Fruit fly (Drosophila melanogaster) whole organism, embryonic: ENCODE results near the gene BORCS6.

Source experiments
- Adf1 ChIP-seq: fragments of 200-800 bp; sonication (Bioruptor generic); IDR thresholded peaks from 2 replicates; pipeline ENCODE4 v1.3.6; 2022; ENCODE audit warnings: missing biosample characterization, missing genetic modification characterization
- Atf6 ChIP-seq: fragments of 200-800 bp; sonication (Bioruptor generic); IDR thresholded peaks from 2 replicates; pipeline ENCODE4 v1.3.6; 2022; ENCODE audit warnings: missing biosample characterization, missing genetic modification characterization
- BtbVII ChIP-seq: fragments of 200-800 bp; sonication (Bioruptor generic); optimal IDR thresholded peaks from 3 replicates; lab custom pipeline; 2017; ENCODE audit warnings: missing biosample characterization, mild to moderate bottlenecking, missing genetic modification characterization
- Bteb2 ChIP-seq: fragments of 200-800 bp; sonication (Bioruptor generic); optimal IDR thresholded peaks from 2 replicates; lab custom pipeline; 2016; ENCODE audit warnings: missing biosample characterization, missing genetic modification characterization
- C15 ChIP-seq: fragments of 200-800 bp; sonication (Bioruptor generic); IDR thresholded peaks from 3 replicates; pipeline ENCODE4 v1.3.6; 2022; ENCODE audit warnings: missing biosample characterization, missing genetic modification characterization
- CG10274 ChIP-seq: fragments of 200-800 bp; sonication (Bioruptor generic); optimal IDR thresholded peaks from 3 replicates; lab custom pipeline; 2017; ENCODE audit warnings: missing biosample characterization, mild to moderate bottlenecking, missing genetic modification characterization
- CG10979 ChIP-seq: fragments of 200-800 bp; sonication (Bioruptor generic); optimal IDR thresholded peaks from 2 replicates; lab custom pipeline; 2018; ENCODE audit warnings: missing biosample characterization, mild to moderate bottlenecking, missing genetic modification characterization, moderate library complexity
- CG11247 ChIP-seq: fragments of 200-800 bp; sonication (Bioruptor generic); IDR thresholded peaks from 2 replicates; pipeline ENCODE4 v1.3.6; 2022; ENCODE audit warnings: missing biosample characterization, missing genetic modification characterization
- CG12236 ChIP-seq: fragments of 200-800 bp; sonication (Bioruptor generic); optimal IDR thresholded peaks from 2 replicates; lab custom pipeline; 2016; ENCODE audit warnings: missing biosample characterization, missing genetic modification characterization
- CG12391 ChIP-seq: fragments of 200-800 bp; sonication (Bioruptor generic); optimal IDR thresholded peaks from 3 replicates; lab custom pipeline; 2018; ENCODE audit warnings: missing biosample characterization, mild to moderate bottlenecking, missing genetic modification characterization, moderate library complexity
- CG12769 ChIP-seq: fragments of 200-800 bp; sonication (Bioruptor generic); optimal IDR thresholded peaks from 2 replicates; lab custom pipeline; 2019; ENCODE audit warnings: missing biosample characterization, mild to moderate bottlenecking, missing genetic modification characterization, moderate library complexity
- CG13624 ChIP-seq: fragments of 200-800 bp; sonication (Bioruptor generic); optimal IDR thresholded peaks from 2 replicates; lab custom pipeline; 2016; ENCODE audit warnings: missing biosample characterization, missing genetic modification characterization
- CG15514 ChIP-seq: fragments of 200-800 bp; sonication (Bioruptor generic); optimal IDR thresholded peaks from 3 replicates; lab custom pipeline; 2017; ENCODE audit warnings: missing biosample characterization, missing genetic modification characterization, mild to moderate bottlenecking, moderate library complexity, missing genetic modification reagents
- CG17186 ChIP-seq: fragments of 200-800 bp; sonication (Bioruptor generic); optimal IDR thresholded peaks from 3 replicates; lab custom pipeline; 2017; ENCODE audit warnings: missing biosample characterization, missing genetic modification reagents, missing genetic modification characterization
- CG17568 ChIP-seq: fragments of 200-800 bp; sonication (Bioruptor generic); optimal IDR thresholded peaks from 2 replicates; lab custom pipeline; 2018; ENCODE audit warnings: missing biosample characterization, mild to moderate bottlenecking, missing genetic modification characterization, moderate library complexity
- CG1792 ChIP-seq: fragments of 200-800 bp; sonication (Bioruptor generic); optimal IDR thresholded peaks from 2 replicates; lab custom pipeline; 2016; ENCODE audit warnings: missing biosample characterization, missing genetic modification characterization
- CG18599 ChIP-seq: fragments of 200-800 bp; sonication (Bioruptor generic); optimal IDR thresholded peaks from 3 replicates; lab custom pipeline; 2017; ENCODE audit warnings: missing biosample characterization, missing genetic modification characterization, mild to moderate bottlenecking, moderate library complexity, missing genetic modification reagents
- CG34422 ChIP-seq: fragments of 200-800 bp; sonication (Bioruptor generic); IDR thresholded peaks from 3 replicates; pipeline ENCODE4 v1.3.6; 2022; ENCODE audit warnings: missing biosample characterization, missing genetic modification characterization
- CG43689 ChIP-seq: fragments of 200-800 bp; sonication (Bioruptor generic); IDR thresholded peaks from 2 replicates; pipeline ENCODE4 v1.3.6; 2022; ENCODE audit warnings: missing biosample characterization, missing genetic modification characterization
- CG4730 ChIP-seq: fragments of 200-800 bp; sonication (Bioruptor generic); IDR thresholded peaks from 2 replicates; pipeline ENCODE4 v1.3.6; 2022; ENCODE audit warnings: missing biosample characterization, missing genetic modification characterization
- CG6654 ChIP-seq: fragments of 200-800 bp; sonication (Bioruptor generic); optimal IDR thresholded peaks from 2 replicates; lab custom pipeline; 2017; ENCODE audit warnings: missing biosample characterization, mild to moderate bottlenecking, missing genetic modification characterization
- CG7271 ChIP-seq: fragments of 200-800 bp; sonication (Bioruptor generic); optimal IDR thresholded peaks from 2 replicates; lab custom pipeline; 2018; ENCODE audit warnings: missing biosample characterization, mild to moderate bottlenecking, missing genetic modification characterization, moderate library complexity
- CG7357 ChIP-seq: fragments of 200-800 bp; sonication (Bioruptor generic); IDR thresholded peaks from 3 replicates; pipeline ENCODE4 v1.3.6; 2022; ENCODE audit warnings: missing biosample characterization, missing genetic modification characterization
- CG8388 ChIP-seq: fragments of 200-800 bp; sonication (Bioruptor generic); optimal IDR thresholded peaks from 2 replicates; lab custom pipeline; 2019; ENCODE audit warnings: missing biosample characterization, mild to moderate bottlenecking, missing genetic modification characterization, moderate library complexity
- CG9817 ChIP-seq: fragments of 200-800 bp; sonication (Bioruptor generic); optimal IDR thresholded peaks from 2 replicates; lab custom pipeline; 2018; ENCODE audit warnings: missing biosample characterization, mild to moderate bottlenecking, missing genetic modification characterization, moderate library complexity
- D19B ChIP-seq: fragments of 200-800 bp; sonication (Bioruptor generic); optimal IDR thresholded peaks from 2 replicates; lab custom pipeline; 2017; ENCODE audit warnings: missing biosample characterization, mild to moderate bottlenecking, missing genetic modification characterization
- Dip3 ChIP-seq: fragments of 200-800 bp; sonication (Bioruptor generic); optimal IDR thresholded peaks from 3 replicates; lab custom pipeline; 2016; ENCODE audit warnings: missing biosample characterization, missing genetic modification characterization
- Fer1 ChIP-seq: fragments of 200-800 bp; sonication (Bioruptor generic); optimal IDR thresholded peaks from 2 replicates; lab custom pipeline; 2017; ENCODE audit warnings: missing biosample characterization, mild to moderate bottlenecking, missing genetic modification characterization
- Stat92E ChIP-seq, 3 experiments: fragments of >200 bp in 2 of 3; fragments of 200-800 bp in 1 of 3; sonication (Bioruptor generic) in 1 of 3; optimal IDR thresholded peaks; 2 replicates each; lab custom pipeline; 2017 to 2019; ENCODE audit warnings: missing biosample characterization in 3 of 3, missing genetic modification characterization in 3 of 3, mild to moderate bottlenecking in 1 of 3, moderate library complexity in 1 of 3
- ara ChIP-seq: fragments of 200-800 bp; sonication (Bioruptor generic); IDR thresholded peaks from 2 replicates; pipeline ENCODE4 v1.3.6; 2022; ENCODE audit warnings: missing biosample characterization, missing genetic modification characterization
- bab2 ChIP-seq: fragments of 200-800 bp; sonication (Bioruptor generic); optimal IDR thresholded peaks from 2 replicates; lab custom pipeline; 2016; ENCODE audit warnings: missing biosample characterization, missing genetic modification characterization
- bcd ChIP-seq: fragments of 200-800 bp; sonication (Bioruptor generic); optimal IDR thresholded peaks from 2 replicates; lab custom pipeline; 2017; ENCODE audit warnings: missing biosample characterization, mild to moderate bottlenecking, missing genetic modification characterization
- chm ChIP-seq: fragments of 200-800 bp; sonication (Bioruptor generic); IDR thresholded peaks from 2 replicates; pipeline ENCODE4 v1.3.6; 2022; ENCODE audit warnings: missing biosample characterization, missing genetic modification characterization
- corto ChIP-seq: fragments of 200-800 bp; sonication (Bioruptor generic); optimal IDR thresholded peaks from 2 replicates; lab custom pipeline; 2016; ENCODE audit warnings: missing biosample characterization, mild to moderate bottlenecking, missing genetic modification characterization, moderate library complexity
- crc ChIP-seq: fragments of 200-800 bp; sonication (Bioruptor generic); optimal IDR thresholded peaks from 2 replicates; lab custom pipeline; 2016; ENCODE audit warnings: missing biosample characterization, missing genetic modification characterization
- croc ChIP-seq: fragments of 200-800 bp; sonication (Bioruptor generic); conservative IDR thresholded peaks from 3 replicates; pipeline ENCODE4 v1.3.6; 2022; ENCODE audit warnings: missing biosample characterization, missing genetic modification characterization
- ems ChIP-seq: fragments of 200-800 bp; sonication (Bioruptor generic); optimal IDR thresholded peaks from 3 replicates; lab custom pipeline; 2016; ENCODE audit warnings: missing biosample characterization, missing genetic modification characterization
- fd102C ChIP-seq: fragments of 200-800 bp; sonication (Bioruptor generic); optimal IDR thresholded peaks from 2 replicates; lab custom pipeline; 2018; ENCODE audit warnings: missing biosample characterization, mild to moderate bottlenecking, missing genetic modification characterization, moderate library complexity
- gsb-n ChIP-seq: fragments of 200-800 bp; sonication (Bioruptor generic); optimal IDR thresholded peaks from 3 replicates; lab custom pipeline; 2018; ENCODE audit warnings: missing biosample characterization, mild to moderate bottlenecking, missing genetic modification characterization
- kni ChIP-seq: fragments of 200-800 bp; sonication (Bioruptor generic); optimal IDR thresholded peaks from 3 replicates; lab custom pipeline; 2017; ENCODE audit warnings: mild to moderate bottlenecking, missing biosample characterization, missing genetic modification reagents, missing genetic modification characterization
- lola ChIP-seq, 3 experiments: fragments of >200 bp in 2 of 3; fragments of 200-800 bp in 1 of 3; sonication (Bioruptor generic) in 1 of 3; optimal IDR thresholded peaks; 2 replicates each; lab custom pipeline; 2017 to 2019; ENCODE audit warnings: missing biosample characterization in 3 of 3, missing genetic modification characterization in 3 of 3, mild to moderate bottlenecking in 1 of 3, moderate library complexity in 1 of 3
- odd ChIP-seq: fragments of 200-800 bp; sonication (Bioruptor generic); optimal IDR thresholded peaks from 2 replicates; lab custom pipeline; 2017; ENCODE audit warnings: missing biosample characterization, mild to moderate bottlenecking, missing genetic modification characterization
- pros ChIP-seq: fragments of 200-800 bp; sonication (Bioruptor generic); optimal IDR thresholded peaks from 3 replicates; lab custom pipeline; 2019; ENCODE audit warnings: missing biosample characterization, mild to moderate bottlenecking, missing genetic modification characterization, moderate library complexity
- pzg ChIP-seq: fragments of 200-800 bp; sonication (Bioruptor generic); optimal IDR thresholded peaks from 3 replicates; lab custom pipeline; 2018; ENCODE audit warnings: missing biosample characterization, mild to moderate bottlenecking, missing genetic modification characterization, moderate library complexity
- sc ChIP-seq, 3 experiments: fragments of >200 bp in 2 of 3; fragments of 200-800 bp in 1 of 3; sonication (Bioruptor generic) in 1 of 3; optimal IDR thresholded peaks; 2 replicates in 2 of 3; 3 replicates in 1 of 3; lab custom pipeline; 2017; ENCODE audit warnings: mild to moderate bottlenecking in 1 of 3, missing biosample characterization in 1 of 3, missing genetic modification characterization in 1 of 3, missing genetic modification reagents in 1 of 3
- sob ChIP-seq: fragments of 200-800 bp; sonication (Bioruptor generic); IDR thresholded peaks from 2 replicates; pipeline ENCODE4 v1.3.6; 2022; ENCODE audit warnings: missing biosample characterization, missing genetic modification characterization
- toy ChIP-seq: fragments of 200-800 bp; sonication (Bioruptor generic); IDR thresholded peaks from 2 replicates; pipeline ENCODE4 v1.3.6; 2022; ENCODE audit warnings: missing biosample characterization, missing genetic modification characterization
- trem ChIP-seq: fragments of 200-800 bp; optimal IDR thresholded peaks from 3 replicates; lab custom pipeline; 2019; ENCODE audit warnings: missing biosample characterization, mild to moderate bottlenecking, missing genetic modification characterization, moderate library complexity
- vfl ChIP-seq: fragments of 200-800 bp; sonication (Bioruptor generic); optimal IDR thresholded peaks from 2 replicates; lab custom pipeline; 2016; ENCODE audit warnings: missing biosample characterization, missing genetic modification characterization
- vnd ChIP-seq: fragments of 200-800 bp; sonication (Bioruptor generic); IDR thresholded peaks from 3 replicates; pipeline ENCODE4 v1.3.6; 2022; ENCODE audit warnings: missing biosample characterization, missing genetic modification characterization; ENCODE audit not compliant: partially characterized antibody

The BORCS6 gene

dm6 chr3L:557294-557693 is 16.6 kb downstream of the BORCS6 start (continued):
- TF ChIP-seq CG34422 (GFP tag; lab: Robert Waterston, UW) (peak; percentile 64; the same call in 2 of the 3 replicates), BtbVII (GFP tag; lab: Kevin White, UChicago) (peak; percentile 28), Adf1 (peak; percentile 73), CG10979 (tag; lab: Kevin White, UChicago) (no peak), corto (GFP tag; lab: Kevin White, UChicago) (no peak), CG12236 (GFP tag; lab: Kevin White, UChicago) (no peak), CG17186 (GFP tag; lab: Kevin White, UChicago) (no peak), Dip3 (GFP tag; lab: Kevin White, UChicago) (peak; percentile 38), CG43689 (GFP tag; lab: Robert Waterston, UW) (no peak), odd (GFP tag; lab: Kevin White, UChicago) (peak; percentile 25), C15 (GFP tag; lab: Robert Waterston, UW) (no peak), croc (GFP tag; lab: Robert Waterston, UW) (no peak; the same call in 2 of the 3 replicates), trem (tag; lab: Kevin White, UChicago) (no peak), CG7357 (GFP tag; lab: Robert Waterston, UW) (peak; percentile 64; the same call in 2 of the 3 replicates), fd102C (GFP tag; lab: Kevin White, UChicago) (no peak), CG15514 (GFP tag; lab: Kevin White, UChicago) (peak; percentile 57), CG1792 (no peak), CG9817 (tag; lab: Kevin White, UChicago) (peak; percentile 64), kni (no peak), CG12391 (tag; lab: Kevin White, UChicago) (peak; percentile 23), pzg (GFP tag; lab: Kevin White, UChicago) (no peak), pros (GFP tag; lab: Kevin White, UChicago) (no peak), D19B (GFP tag; lab: Kevin White, UChicago) (no peak), CG8388 (GFP tag; lab: Kevin White, UChicago) (no peak), vfl (GFP tag; lab: Kevin White, UChicago) (no peak), Bteb2 (GFP tag; lab: Kevin White, UChicago) (peak; percentile 2), CG6654 (no peak), toy (GFP tag; lab: Robert Waterston, UW) (peak; percentile 42; the same call in 1 of the 2 replicates), CG17568 (GFP tag; lab: Kevin White, UChicago) (no peak), lola (GFP tag; optimal IDR thresholded peaks at IDR 0.05; lab: Kevin White, UChicago) (no peak), sc (optimal IDR thresholded peaks at IDR 0.05; lab: Kevin White, UChicago) (no peak), sc (GFP tag; optimal IDR thresholded peaks at IDR 0.05; lab: Kevin White, UChicago) (no peak), Fer1 (GFP tag; lab: Kevin White, UChicago) (peak; percentile 60), gsb-n (tag; lab: Kevin White, UChicago) (no peak), sob (GFP tag; lab: Robert Waterston, UW) (peak; percentile 78), ems (peak; percentile 12), CG13624 (GFP tag; lab: Kevin White, UChicago) (no peak), Stat92E (GFP tag; optimal IDR thresholded peaks at IDR 0.05; lab: Kevin White, UChicago) (no peak), CG11247 (peak; percentile 41), bab2 (GFP tag; lab: Kevin White, UChicago) (no peak), CG18599 (GFP tag; lab: Kevin White, UChicago) (peak; percentile 78), bcd (peak; percentile 2), ara (GFP tag; lab: Robert Waterston, UW) (peak; percentile 62), vnd (GFP tag; lab: Robert Waterston, UW) (no peak), chm (GFP tag; lab: Robert Waterston, UW) (no peak), Atf6 (GFP tag; lab: Robert Waterston, UW) (peak; percentile 81), CG4730 (GFP tag; lab: Robert Waterston, UW) (peak; percentile 45), crc (GFP tag; lab: Kevin White, UChicago) (no peak), CG7271 (tag; lab: Kevin White, UChicago) (no peak), CG12769 (tag; lab: Kevin White, UChicago) (peak; percentile 90), CG10274 (peak; percentile 36)
